Worm (Caenorhabditis elegans): ENCODE results near the gene E02A10.4.

Gene E02A10.4

ce11 chrV:12567850-12568249, at the start of gene E02A10.4:
Gene E02A10.4, minus strand, starts transcription at chrV:12567950.
- TF ChIP-seq lsy-2 (tag; optimal IDR thresholded peaks at IDR 0.05) (no peak), ztf-4 (tag; optimal IDR thresholded peaks at IDR 0.05) (no peak), ceh-90 (tag; optimal IDR thresholded peaks at IDR 0.05) (no peak), lin-39 (tag; optimal IDR thresholded peaks at IDR 0.05) (no peak), rnt-1 (tag; optimal IDR thresholded peaks at IDR 0.05) (no peak), sup-37 (GFP tag; optimal IDR thresholded peaks at IDR 0.05) (no peak), egl-13 (tag; optimal IDR thresholded peaks at IDR 0.05) (no peak), ceh-63 (GFP tag; optimal IDR thresholded peaks at IDR 0.05) (no peak), mdl-1 (tag; optimal IDR thresholded peaks at IDR 0.05) (no peak), sox-4 (tag; optimal IDR thresholded peaks at IDR 0.05) (no peak), lin-15B (tag; optimal IDR thresholded peaks at IDR 0.05) (no peak), F16B12.6 (tag; optimal IDR thresholded peaks at IDR 0.05) (no peak), ceh-8 (GFP tag; optimal IDR thresholded peaks at IDR 0.05) (no peak), vab-15 (tag; optimal IDR thresholded peaks at IDR 0.05) (no peak), pqm-1 (tag; optimal IDR thresholded peaks at IDR 0.05) (no peak), skn-1 (tag; optimal IDR thresholded peaks at IDR 0.05) (no peak), tbx-2 (tag; optimal IDR thresholded peaks at IDR 0.05) (no peak), alr-1 (tag; optimal IDR thresholded peaks at IDR 0.05; ENCODE audit: borderline replicate concordance) (no peak)

ce11 chrV:12612118-12612517, 44.4 kb upstream of the E02A10.4 start, which contains the start of gene cyc-2.2:
Gene cyc-2.2, minus strand, starts transcription at chrV:12612218.
- TF ChIP-seq tbx-2 (tag; optimal IDR thresholded peaks at IDR 0.05) (no peak), skn-1 (tag; optimal IDR thresholded peaks at IDR 0.05) (no peak), unc-130 (tag; optimal IDR thresholded peaks at IDR 0.05) (no peak), swsn-7 (tag; optimal IDR thresholded peaks at IDR 0.05) (no peak), snu-23 (GFP tag; optimal IDR thresholded peaks at IDR 0.05) (no peak), nhr-90 (tag; optimal IDR thresholded peaks at IDR 0.05; ENCODE audit: poor library complexity) (no peak), sup-37 (GFP tag; optimal IDR thresholded peaks at IDR 0.05) (no peak), elt-2 (tag; optimal IDR thresholded peaks at IDR 0.05) (no peak), fkh-4 (tag; optimal IDR thresholded peaks at IDR 0.05; ENCODE audit: borderline replicate concordance) (no peak), aha-1 (tag; optimal IDR thresholded peaks at IDR 0.05) (no peak), nhr-237 (tag; optimal IDR thresholded peaks at IDR 0.05) (no peak), sox-4 (tag; optimal IDR thresholded peaks at IDR 0.05) (no peak), tlp-1 (tag; optimal IDR thresholded peaks at IDR 0.05) (no peak), C04F5.9 (tag; optimal IDR thresholded peaks at IDR 0.05) (no peak), nhr-47 (tag; optimal IDR thresholded peaks at IDR 0.05) (no peak), efl-1 (optimal IDR thresholded peaks at IDR 0.05) (no peak), efl-1 (GFP tag; optimal IDR thresholded peaks at IDR 0.05 in 1 of 2) (no peak), lir-3 (tag; optimal IDR thresholded peaks at IDR 0.05; ENCODE audit: poor library complexity) (no peak), unc-98 (GFP tag; IDR thresholded peaks at IDR 0.05) (no peak), jun-1 (tag; optimal IDR thresholded peaks at IDR 0.05) (no peak)

ce11 chrV:12611029-12611428, 43.3 kb upstream of the E02A10.4 start, which contains the start of gene cubn-1:
Gene cubn-1, plus strand, starts transcription at chrV:12611329.
- TF ChIP-seq Y116A8C.19 (tag; optimal IDR thresholded peaks at IDR 0.05; ENCODE audit: borderline replicate concordance) = no peak
- TF ChIP-seq mef-2 (tag; optimal IDR thresholded peaks at IDR 0.05) = no peak
- no peak for TF ChIP-seq unc-130 (tag; optimal IDR thresholded peaks at IDR 0.05)
- TF ChIP-seq tbx-2 (tag; optimal IDR thresholded peaks at IDR 0.05) = no peak
- no peak for TF ChIP-seq lin-14 (GFP tag; optimal IDR thresholded peaks at IDR 0.05)
- TF ChIP-seq irx-1 (tag; optimal IDR thresholded peaks at IDR 0.05) = no peak
- no peak for TF ChIP-seq fkh-10 (GFP tag; optimal IDR thresholded peaks at IDR 0.05)
- no peak for TF ChIP-seq blmp-1 (tag; optimal IDR thresholded peaks at IDR 0.05)
- no peak for TF ChIP-seq fkh-4 (tag; optimal IDR thresholded peaks at IDR 0.05; ENCODE audit: borderline replicate concordance)
- no peak for TF ChIP-seq aly-2 (tag; optimal IDR thresholded peaks at IDR 0.05)

Measured in whole organism, L1 larva.